Worm (Caenorhabditis elegans): ENCODE data around the gene Y14H12B.1.

Y14H12B.1 gene

DNA sequence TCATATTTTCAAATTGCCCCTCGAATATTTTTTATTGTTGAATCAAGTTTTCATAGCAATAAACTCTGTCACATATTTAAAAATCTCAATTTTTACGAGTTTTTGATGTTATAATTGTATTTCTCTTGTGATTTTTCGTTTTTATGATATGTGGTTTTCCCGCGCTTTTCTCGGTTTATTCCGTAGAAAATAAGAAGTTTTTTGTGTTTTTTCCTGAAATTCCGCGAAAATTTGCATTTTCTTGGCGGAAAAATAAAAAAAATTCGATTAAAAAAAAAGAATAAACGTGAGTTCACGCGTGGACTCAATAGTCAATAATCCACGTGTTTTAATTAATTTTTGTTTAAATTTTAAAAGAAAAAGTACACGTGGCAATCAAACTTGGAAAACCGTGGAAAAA lies 1.7 kb downstream of the Y14H12B.1 start:
- TF ChIP-seq nfya-1 (tag; optimal IDR thresholded peaks at IDR 0.05; ENCODE audit: insufficient read depth) (no peak), mdl-1 (tag; optimal IDR thresholded peaks at IDR 0.05) (no peak), lin-39 (tag; optimal IDR thresholded peaks at IDR 0.05) (no peak), fos-1 (tag; optimal IDR thresholded peaks at IDR 0.05) (no peak), ceh-9 (tag; optimal IDR thresholded peaks at IDR 0.05) (no peak), ama-1 (optimal IDR thresholded peaks at IDR 0.05) (no peak), skn-1 (tag; optimal IDR thresholded peaks at IDR 0.05) (no peak), lin-15B (tag; optimal IDR thresholded peaks at IDR 0.05) (no peak), ceh-28 (tag; optimal IDR thresholded peaks at IDR 0.05) (no peak), tbx-2 (tag; optimal IDR thresholded peaks at IDR 0.05) (no peak), nhr-23 (tag; optimal IDR thresholded peaks at IDR 0.05) (no peak)

DNA sequence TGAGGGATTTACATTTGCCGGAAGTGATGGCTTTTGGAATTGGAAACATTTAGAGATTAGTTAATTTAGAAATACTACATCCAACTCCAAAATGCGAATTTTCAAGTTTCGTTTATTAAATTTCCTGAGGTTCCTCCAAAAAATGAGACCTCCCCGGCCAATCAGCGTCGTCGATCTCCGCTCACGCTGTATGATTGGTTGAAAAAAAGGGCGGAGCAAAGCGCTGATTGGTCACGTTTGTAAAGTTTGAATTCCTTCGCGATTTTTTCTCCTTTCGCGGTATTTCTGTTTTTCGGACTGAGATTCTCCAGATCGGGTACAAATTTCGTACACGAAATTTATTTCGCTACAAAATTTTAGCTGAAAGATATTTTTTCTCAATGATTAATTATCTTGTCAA lies 13.2 kb downstream of the Y14H12B.1 start:
- TF ChIP-seq ceh-28 (tag; optimal IDR thresholded peaks at IDR 0.05) (no peak), nfya-1 (tag; optimal IDR thresholded peaks at IDR 0.05; ENCODE audit: insufficient read depth) (peak; percentile 83)

DNA sequence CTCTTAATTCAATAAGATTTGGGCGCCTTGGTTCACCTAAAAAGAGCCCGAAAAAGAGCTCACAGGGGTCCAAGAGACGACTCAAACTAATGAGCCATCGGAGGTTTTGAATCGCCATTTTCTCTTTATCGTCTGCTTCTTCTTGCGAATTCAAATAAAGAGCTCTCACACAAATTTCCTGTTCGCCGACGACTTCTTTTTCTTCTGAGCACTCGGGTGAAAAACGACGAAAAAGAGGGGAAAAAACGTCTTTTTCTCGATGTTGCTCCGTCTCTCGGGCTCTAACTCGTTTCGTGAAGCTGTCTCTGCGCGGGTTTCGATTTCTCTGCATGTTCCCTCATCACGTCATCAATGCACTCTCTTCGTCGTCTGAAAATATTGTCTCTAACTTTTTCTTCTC lies 14.3 kb downstream of the Y14H12B.1 start:
- TF ChIP-seq nfya-1 (tag; optimal IDR thresholded peaks at IDR 0.05; ENCODE audit: insufficient read depth) (peak; percentile 35), ZK546.5 (tag; optimal IDR thresholded peaks at IDR 0.05) (no peak), lin-39 (tag; optimal IDR thresholded peaks at IDR 0.05) (peak; percentile 28), egl-5 (tag; optimal IDR thresholded peaks at IDR 0.05) (no peak), unc-62 (GFP tag; optimal IDR thresholded peaks at IDR 0.05) (no peak), unc-39 (tag; optimal IDR thresholded peaks at IDR 0.05) (no peak), hmg-11 (tag; optimal IDR thresholded peaks at IDR 0.05) (peak; percentile 15), jun-1 (tag; optimal IDR thresholded peaks at IDR 0.05) (no peak), sea-2 (GFP tag; optimal IDR thresholded peaks at IDR 0.05) (no peak), fos-1 (tag; optimal IDR thresholded peaks at IDR 0.05) (no peak), nhr-67 (tag; optimal IDR thresholded peaks at IDR 0.05) (no peak)

DNA sequence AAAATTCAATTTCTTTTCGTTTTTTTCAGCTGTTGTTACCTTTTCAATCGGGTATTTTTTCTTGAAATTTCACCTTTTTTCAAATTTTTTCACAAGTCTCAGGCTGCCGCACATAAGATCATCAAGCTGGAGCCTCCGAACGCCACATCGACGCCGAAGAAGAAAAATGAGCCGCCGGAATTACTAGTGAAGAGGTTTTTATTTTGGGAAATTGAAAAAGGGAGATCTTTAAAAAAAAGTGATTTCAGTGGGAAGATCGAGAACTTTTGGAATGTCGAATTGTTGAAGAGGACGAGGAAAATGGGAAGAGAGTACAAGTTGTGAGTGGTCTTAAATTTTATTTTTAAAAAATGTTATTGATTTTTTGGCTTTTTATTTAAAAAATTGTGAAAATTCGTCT lies 15.8 kb downstream of the Y14H12B.1 start, which contains the start of gene sea-2:
sea-2 (plus strand) TSS at position 301 of the 400 bp plus-strand sequence.
- TF ChIP-seq skn-1 (tag; optimal IDR thresholded peaks at IDR 0.05) = no peak
- TF ChIP-seq ztf-4 (tag; optimal IDR thresholded peaks at IDR 0.05) = no peak
- TF ChIP-seq daf-12 (tag; optimal IDR thresholded peaks at IDR 0.05) = no peak
- no peak for TF ChIP-seq aly-2 (tag; optimal IDR thresholded peaks at IDR 0.05)

ce11 chrII:3951354-3951753 lies 17.1 kb downstream of the Y14H12B.1 start:
- TF ChIP-seq nhr-23 (tag; optimal IDR thresholded peaks at IDR 0.05) (peak; percentile 62), egl-27 (tag; optimal IDR thresholded peaks at IDR 0.05) (no peak), fkh-10 (GFP tag; optimal IDR thresholded peaks at IDR 0.05) (no peak), nhr-77 (tag; optimal IDR thresholded peaks at IDR 0.05) (no peak), fkh-2 (tag; optimal IDR thresholded peaks at IDR 0.05) (no peak), lin-15B (tag; optimal IDR thresholded peaks at IDR 0.05) (no peak), R02D3.7 (tag; optimal IDR thresholded peaks at IDR 0.05) (no peak), ZK546.5 (tag; optimal IDR thresholded peaks at IDR 0.05) (no peak), jun-1 (tag; optimal IDR thresholded peaks at IDR 0.05) (no peak), ceh-82 (tag; optimal IDR thresholded peaks at IDR 0.05) (no peak), nhr-76 (tag; optimal IDR thresholded peaks at IDR 0.05) (no peak), ceh-9 (tag; optimal IDR thresholded peaks at IDR 0.05) (no peak), nhr-43 (tag; optimal IDR thresholded peaks at IDR 0.05; ENCODE audit: poor library complexity, severe bottlenecking) (no peak), snpc-4 (tag; optimal IDR thresholded peaks at IDR 0.05) (no peak), elt-1 (tag; optimal IDR thresholded peaks at IDR 0.05) (peak; percentile 55), unc-39 (tag; optimal IDR thresholded peaks at IDR 0.05) (no peak), ceh-16 (tag; optimal IDR thresholded peaks at IDR 0.05) (no peak), tbx-2 (tag; optimal IDR thresholded peaks at IDR 0.05) (no peak), sea-2 (GFP tag; optimal IDR thresholded peaks at IDR 0.05) (no peak), eor-1 (tag; optimal IDR thresholded peaks at IDR 0.05) (no peak), ztf-4 (tag; optimal IDR thresholded peaks at IDR 0.05) (no peak), nhr-11 (tag; optimal IDR thresholded peaks at IDR 0.05) (no peak), daf-12 (tag; optimal IDR thresholded peaks at IDR 0.05) (no peak), egl-5 (tag; optimal IDR thresholded peaks at IDR 0.05) (no peak), mdl-1 (tag; optimal IDR thresholded peaks at IDR 0.05) (no peak), elt-3 (tag; optimal IDR thresholded peaks at IDR 0.05) (no peak), elt-2 (tag; optimal IDR thresholded peaks at IDR 0.05) (no peak), skn-1 (tag; optimal IDR thresholded peaks at IDR 0.05) (no peak), nhr-12 (tag; optimal IDR thresholded peaks at IDR 0.05) (no peak), nfya-1 (tag; optimal IDR thresholded peaks at IDR 0.05; ENCODE audit: insufficient read depth) (peak; percentile 40), nhr-237 (tag; optimal IDR thresholded peaks at IDR 0.05) (no peak), aly-2 (tag; optimal IDR thresholded peaks at IDR 0.05) (no peak), nhr-25 (tag; optimal IDR thresholded peaks at IDR 0.05) (peak; percentile 54), mml-1 (tag; optimal IDR thresholded peaks at IDR 0.05) (no peak), ztf-11 (tag; optimal IDR thresholded peaks at IDR 0.05) (no peak), ceh-28 (tag; optimal IDR thresholded peaks at IDR 0.05) (no peak), lsy-12 (tag; optimal IDR thresholded peaks at IDR 0.05) (no peak), pha-4 (tag; optimal IDR thresholded peaks at IDR 0.05) (peak; percentile 72)

Data from whole organism, L3 larva.